Fruit fly (Drosophila melanogaster): Measurements from ENCODE around the gene NTPase.
A peak's percentile ranks its signal among the peaks of the same experiment; 100 is the strongest.

The NTPase gene

dm6 chr2L:2884683-2885502 lies 757 bp downstream of the NTPase start (continued):
- TF ChIP-seq CG12104 (GFP tag; optimal IDR thresholded peaks at IDR 0.05) (no peak), tin (GFP tag; optimal IDR thresholded peaks at IDR 0.05) (peak; percentile 10), Dfd (GFP tag; optimal IDR thresholded peaks at IDR 0.05) (no peak), MESR4 (GFP tag; optimal IDR thresholded peaks at IDR 0.05) (peak; percentile 41), esg (GFP tag; conservative IDR thresholded peaks at IDR 0.05) (peak; percentile 37; the same call in 1 of the 2 replicates), Drgx (GFP tag; IDR thresholded peaks at IDR 0.05) (peak; percentile 49), phol (tag; optimal IDR thresholded peaks at IDR 0.05) (peak; percentile 71), repo (GFP tag; optimal IDR thresholded peaks at IDR 0.05) (peak; percentile 47), CG15011 (GFP tag; optimal IDR thresholded peaks at IDR 0.05) (no peak), pfk (GFP tag; optimal IDR thresholded peaks at IDR 0.05) (peak; percentile 45), inv (GFP tag; IDR thresholded peaks at IDR 0.05; ENCODE audit: partially characterized antibody) (0 out of 2 replicates have a peak, but pooled peaks have one; percentile 18), CG12236 (GFP tag; optimal IDR thresholded peaks at IDR 0.05) (no peak), ap (GFP tag; IDR thresholded peaks at IDR 0.05) (no peak), CG10431 (GFP tag; optimal IDR thresholded peaks at IDR 0.05) (no peak), peb (GFP tag; IDR thresholded peaks at IDR 0.05) (no peak), CG12299 (tag; optimal IDR thresholded peaks at IDR 0.05) (no peak), CG30403 (GFP tag; optimal IDR thresholded peaks at IDR 0.05) (no peak), CG7271 (tag; optimal IDR thresholded peaks at IDR 0.05) (no peak), salm (tag; optimal IDR thresholded peaks at IDR 0.05) (no peak), CG15514 (GFP tag; optimal IDR thresholded peaks at IDR 0.05) (peak; percentile 91), Awh (GFP tag; IDR thresholded peaks at IDR 0.05) (peak; percentile 35; the same call in 1 of the 2 replicates), stc (GFP tag; IDR thresholded peaks at IDR 0.05) (0 out of 2 replicates have a peak, but pooled peaks have one; percentile 31), lbe (GFP tag; optimal IDR thresholded peaks at IDR 0.05) (no peak), CG2116 (GFP tag; optimal IDR thresholded peaks at IDR 0.05) (peak; percentile 31), CG17568 (GFP tag; optimal IDR thresholded peaks at IDR 0.05) (no peak), CG11247 (GFP tag; IDR thresholded peaks at IDR 0.05) (peak; percentile 55; the same call in 1 of the 2 replicates), CG7839 (tag; optimal IDR thresholded peaks at IDR 0.05) (peak; percentile 30), cato (GFP tag; optimal IDR thresholded peaks at IDR 0.05; ENCODE audit: borderline replicate concordance) (no peak), Vsx1 (GFP tag; optimal IDR thresholded peaks at IDR 0.05) (no peak), zfh2 (GFP tag; optimal IDR thresholded peaks at IDR 0.05) (peak; percentile 11), sqz (GFP tag; optimal IDR thresholded peaks at IDR 0.05) (no peak), usp (GFP tag; optimal IDR thresholded peaks at IDR 0.05) (no peak), CG3407 (GFP tag; optimal IDR thresholded peaks at IDR 0.05) (no peak), az2 (GFP tag; optimal IDR thresholded peaks at IDR 0.05) (no peak), wdn (GFP tag; IDR thresholded peaks at IDR 0.05) (no peak), slp2 (GFP tag; optimal IDR thresholded peaks at IDR 0.05) (no peak), CG14965 (GFP tag; optimal IDR thresholded peaks at IDR 0.05; ENCODE audit: borderline replicate concordance) (no peak), vfl (GFP tag; optimal IDR thresholded peaks at IDR 0.05) (no peak), hth (optimal IDR thresholded peaks at IDR 0.05) (no peak), ind (GFP tag; optimal IDR thresholded peaks at IDR 0.05) (no peak), CG10959 (GFP tag; IDR thresholded peaks at IDR 0.05) (peak; percentile 42), Dek (tag; optimal IDR thresholded peaks at IDR 0.05) (peak; percentile 33), CG11695 (GFP tag; IDR thresholded peaks at IDR 0.05) (no peak), Elba2 (GFP tag; optimal IDR thresholded peaks at IDR 0.05) (no peak), h (optimal IDR thresholded peaks at IDR 0.05) (no peak), Ravus (GFP tag; IDR thresholded peaks at IDR 0.05) (no peak), unc-4 (GFP tag; IDR thresholded peaks at IDR 0.05; ENCODE audit: partially characterized antibody) (peak; percentile 16; the same call in 1 of the 2 replicates), Dll (GFP tag; IDR thresholded peaks at IDR 0.05; ENCODE audit: partially characterized antibody) (0 out of 4 replicates have a peak, but pooled peaks have one; percentile 31), CG9609 (GFP tag; optimal IDR thresholded peaks at IDR 0.05) (no peak), Hr39 (optimal IDR thresholded peaks at IDR 0.05) (no peak)

Measured in whole organism, embryonic.